Fruit fly (Drosophila melanogaster) whole organism, embryonic: ENCODE results near the gene glu.

Source experiments
- Atf3 ChIP-seq: fragments of 200-800 bp; sonication (Bioruptor generic); optimal IDR thresholded peaks from 3 replicates; lab custom pipeline; 2016; ENCODE audit warnings: missing biosample characterization, missing genetic modification characterization
- B-H1 ChIP-seq: fragments of 200-800 bp; sonication (Bioruptor generic); IDR thresholded peaks from 3 replicates; pipeline ENCODE4 v1.3.6; 2022; ENCODE audit warnings: missing biosample characterization, missing genetic modification characterization
- CG10321 ChIP-seq: fragments of 200-800 bp; sonication (Bioruptor generic); IDR thresholded peaks from 2 replicates; pipeline ENCODE4 v1.3.6; 2022; ENCODE audit warnings: missing biosample characterization, missing genetic modification characterization
- CG11247 ChIP-seq: fragments of 200-800 bp; sonication (Bioruptor generic); IDR thresholded peaks from 2 replicates; pipeline ENCODE4 v1.3.6; 2022; ENCODE audit warnings: missing biosample characterization, missing genetic modification characterization
- CG13775 ChIP-seq: fragments of 200-800 bp; sonication (Bioruptor generic); optimal IDR thresholded peaks from 3 replicates; lab custom pipeline; 2017; ENCODE audit warnings: missing biosample characterization, mild to moderate bottlenecking, missing genetic modification characterization
- CG14050 ChIP-seq: fragments of 200-800 bp; sonication (Bioruptor generic); IDR thresholded peaks from 3 replicates; pipeline ENCODE4 v1.3.6; 2022; ENCODE audit warnings: missing biosample characterization, missing genetic modification characterization
- CG14965 ChIP-seq: fragments of 200-800 bp; sonication (Bioruptor generic); optimal IDR thresholded peaks from 2 replicates; lab custom pipeline; 2016; ENCODE audit warnings: missing biosample characterization, missing genetic modification characterization, borderline replicate concordance
- CG1647 ChIP-seq: fragments of 200-800 bp; sonication (Bioruptor generic); optimal IDR thresholded peaks from 3 replicates; lab custom pipeline; 2016; ENCODE audit warnings: missing biosample characterization, missing genetic modification characterization
- CG2678 ChIP-seq: fragments of 200-800 bp; sonication (Bioruptor generic); optimal IDR thresholded peaks from 3 replicates; lab custom pipeline; 2019; ENCODE audit warnings: missing biosample characterization, mild to moderate bottlenecking, missing genetic modification characterization, moderate library complexity
- CG2875 ChIP-seq: fragments of 200-800 bp; sonication (Bioruptor generic); optimal IDR thresholded peaks from 2 replicates; lab custom pipeline; 2017; ENCODE audit warnings: missing biosample characterization, mild to moderate bottlenecking, missing genetic modification characterization, missing genetic modification reagents
- CG30020 ChIP-seq: fragments of 200-800 bp; optimal IDR thresholded peaks from 2 replicates; lab custom pipeline; 2019; ENCODE audit warnings: missing biosample characterization, mild to moderate bottlenecking, missing genetic modification characterization, moderate library complexity
- CG31441 ChIP-seq: fragments of 200-800 bp; sonication (Bioruptor generic); IDR thresholded peaks from 2 replicates; pipeline ENCODE4 v1.3.6; 2022; ENCODE audit warnings: missing biosample characterization, missing genetic modification characterization
- CG3163 ChIP-seq: fragments of 200-800 bp; sonication (Bioruptor generic); optimal IDR thresholded peaks from 3 replicates; lab custom pipeline; 2016; ENCODE audit warnings: missing biosample characterization, missing genetic modification characterization
- CG43689 ChIP-seq: fragments of 200-800 bp; sonication (Bioruptor generic); IDR thresholded peaks from 2 replicates; pipeline ENCODE4 v1.3.6; 2022; ENCODE audit warnings: missing biosample characterization, missing genetic modification characterization
- CG8359 ChIP-seq: fragments of 200-800 bp; sonication (Bioruptor generic); optimal IDR thresholded peaks from 2 replicates; lab custom pipeline; 2017; ENCODE audit warnings: missing biosample characterization, mild to moderate bottlenecking, missing genetic modification characterization, borderline replicate concordance
- CoRest ChIP-seq: fragments of 200-800 bp; sonication (Bioruptor generic); optimal IDR thresholded peaks from 3 replicates; lab custom pipeline; 2018; ENCODE audit warnings: missing biosample characterization, mild to moderate bottlenecking, missing genetic modification characterization, moderate library complexity
- D19B ChIP-seq: fragments of 200-800 bp; sonication (Bioruptor generic); optimal IDR thresholded peaks from 2 replicates; lab custom pipeline; 2017; ENCODE audit warnings: missing biosample characterization, mild to moderate bottlenecking, missing genetic modification characterization
- Dad ChIP-seq: fragments of 200-800 bp; sonication (Bioruptor generic); optimal IDR thresholded peaks from 3 replicates; lab custom pipeline; 2016; ENCODE audit warnings: missing biosample characterization, missing genetic modification characterization
- Doc3 ChIP-seq: fragments of 200-800 bp; sonication (Bioruptor generic); IDR thresholded peaks from 3 replicates; pipeline ENCODE4 v1.3.6; 2022; ENCODE audit warnings: missing biosample characterization, missing genetic modification characterization; ENCODE audit not compliant: partially characterized antibody
- Eip74EF ChIP-seq, 2 experiments: fragments of 200-800 bp in 1 of 2; fragments of >200 bp in 1 of 2; sonication (Bioruptor generic) in 1 of 2; optimal IDR thresholded peaks; 2 replicates each; lab custom pipeline; 2017 to 2019; ENCODE audit warnings: missing biosample characterization in 2 of 2, missing genetic modification characterization in 2 of 2, mild to moderate bottlenecking in 1 of 2, moderate library complexity in 1 of 2
- Elba2 ChIP-seq: fragments of 200-800 bp; sonication (Bioruptor generic); optimal IDR thresholded peaks from 3 replicates; lab custom pipeline; 2016; ENCODE audit warnings: missing biosample characterization, missing genetic modification characterization
- Ets65A ChIP-seq: fragments of 200-800 bp; sonication (Bioruptor generic); peaks from one replicate; lab custom pipeline; 2016; ENCODE audit warnings: missing biosample characterization, missing genetic modification characterization
- Hmx ChIP-seq: fragments of 200-800 bp; sonication (Bioruptor generic); optimal IDR thresholded peaks from 2 replicates; lab custom pipeline; 2016; ENCODE audit warnings: missing biosample characterization, missing genetic modification characterization
- Hr3 ChIP-seq: fragments of 200-800 bp; sonication (Bioruptor generic); optimal IDR thresholded peaks from 3 replicates; lab custom pipeline; 2016; ENCODE audit warnings: missing biosample characterization, missing genetic modification characterization
- Mad ChIP-seq: fragments of 200-800 bp; sonication (Bioruptor generic); optimal IDR thresholded peaks from 2 replicates; lab custom pipeline; 2016; ENCODE audit warnings: missing biosample characterization, missing genetic modification characterization
- Med ChIP-seq: fragments of 200-800 bp; sonication (Bioruptor generic); peaks from one replicate; lab custom pipeline; 2016; ENCODE audit warnings: missing biosample characterization, missing genetic modification characterization, mild to moderate bottlenecking, inconsistent platforms, moderate library complexity
- Meics ChIP-seq: fragments of 200-800 bp; sonication (Bioruptor generic); optimal IDR thresholded peaks from 2 replicates; lab custom pipeline; 2017; ENCODE audit warnings: missing biosample characterization, mild to moderate bottlenecking, missing genetic modification characterization
- Myb ChIP-seq: fragments of 200-800 bp; sonication (Bioruptor generic); optimal IDR thresholded peaks from 2 replicates; lab custom pipeline; 2016; ENCODE audit warnings: missing biosample characterization, missing genetic modification characterization
- NfI ChIP-seq: fragments of 200-800 bp; sonication (Bioruptor generic); optimal IDR thresholded peaks from 3 replicates; lab custom pipeline; 2018; ENCODE audit warnings: missing biosample characterization, mild to moderate bottlenecking, missing genetic modification characterization, moderate library complexity
- Oaz ChIP-seq: fragments of 200-800 bp; sonication (Bioruptor generic); IDR thresholded peaks from 2 replicates; pipeline ENCODE4 v1.3.6; 2022; ENCODE audit warnings: missing biosample characterization, missing genetic modification characterization
- Six4 ChIP-seq: fragments of 200-800 bp; sonication (Bioruptor generic); optimal IDR thresholded peaks from 2 replicates; lab custom pipeline; 2016; ENCODE audit warnings: missing biosample characterization, missing genetic modification characterization
- Sox102F ChIP-seq: fragments of 200-800 bp; sonication (Bioruptor generic); optimal IDR thresholded peaks from 2 replicates; lab custom pipeline; 2018; ENCODE audit warnings: missing biosample characterization, mild to moderate bottlenecking, missing genetic modification characterization, moderate library complexity
- ato ChIP-seq: fragments of 200-800 bp; sonication (Bioruptor generic); IDR thresholded peaks from 2 replicates; pipeline ENCODE4 v1.3.6; 2022; ENCODE audit warnings: missing biosample characterization, missing genetic modification characterization; ENCODE audit not compliant: partially characterized antibody
- crc ChIP-seq: fragments of 200-800 bp; sonication (Bioruptor generic); optimal IDR thresholded peaks from 2 replicates; lab custom pipeline; 2016; ENCODE audit warnings: missing biosample characterization, missing genetic modification characterization
- disco-r ChIP-seq: fragments of 200-800 bp; sonication (Bioruptor generic); optimal IDR thresholded peaks from 2 replicates; lab custom pipeline; 2016; ENCODE audit warnings: missing biosample characterization, missing genetic modification characterization
- emc ChIP-seq: fragments of 200-800 bp; sonication (Bioruptor generic); optimal IDR thresholded peaks from 2 replicates; lab custom pipeline; 2016; ENCODE audit warnings: missing biosample characterization, missing genetic modification characterization
- esg ChIP-seq: fragments of 200-800 bp; sonication (Bioruptor generic); conservative IDR thresholded peaks from 2 replicates; pipeline ENCODE4 v1.3.6; 2022; ENCODE audit warnings: missing biosample characterization, missing genetic modification characterization
- exex ChIP-seq: fragments of 200-800 bp; sonication (Bioruptor generic); optimal IDR thresholded peaks from 4 replicates; lab custom pipeline; 2018; ENCODE audit warnings: missing biosample characterization, mild to moderate bottlenecking, missing genetic modification characterization, moderate library complexity
- fu2 ChIP-seq: fragments of 200-800 bp; sonication (Bioruptor generic); optimal IDR thresholded peaks from 2 replicates; lab custom pipeline; 2016; ENCODE audit warnings: missing biosample characterization, missing genetic modification characterization
- ind ChIP-seq: fragments of 200-800 bp; sonication (Bioruptor generic); optimal IDR thresholded peaks from 3 replicates; lab custom pipeline; 2016; ENCODE audit warnings: missing biosample characterization, missing genetic modification characterization
- kay ChIP-seq: fragments of 200-800 bp; sonication (Bioruptor generic); optimal IDR thresholded peaks from 2 replicates; lab custom pipeline; 2016; ENCODE audit warnings: missing biosample characterization, missing genetic modification characterization
- lbe ChIP-seq: fragments of 200-800 bp; sonication (Bioruptor generic); optimal IDR thresholded peaks from 2 replicates; lab custom pipeline; 2016; ENCODE audit warnings: missing biosample characterization, mild to moderate bottlenecking, missing genetic modification characterization
- nmo ChIP-seq: fragments of 200-800 bp; sonication (Bioruptor generic); optimal IDR thresholded peaks from 2 replicates; lab custom pipeline; 2018; ENCODE audit warnings: missing biosample characterization, mild to moderate bottlenecking, missing genetic modification characterization, moderate library complexity
- pfk ChIP-seq: fragments of 200-800 bp; sonication (Bioruptor generic); optimal IDR thresholded peaks from 2 replicates; lab custom pipeline; 2018; ENCODE audit warnings: missing biosample characterization, mild to moderate bottlenecking, missing genetic modification characterization, moderate library complexity
- sc ChIP-seq, 3 experiments: fragments of >200 bp in 2 of 3; fragments of 200-800 bp in 1 of 3; sonication (Bioruptor generic) in 1 of 3; optimal IDR thresholded peaks; 2 replicates in 2 of 3; 3 replicates in 1 of 3; lab custom pipeline; 2017; ENCODE audit warnings: mild to moderate bottlenecking in 1 of 3, missing biosample characterization in 1 of 3, missing genetic modification characterization in 1 of 3, missing genetic modification reagents in 1 of 3
- sens-2 ChIP-seq: fragments of 200-800 bp; sonication (Bioruptor generic); IDR thresholded peaks from 2 replicates; pipeline ENCODE4 v1.3.6; 2022; ENCODE audit warnings: missing biosample characterization, missing genetic modification characterization
- sug ChIP-seq: fragments of 200-800 bp; optimal IDR thresholded peaks from 2 replicates; lab custom pipeline; 2019; ENCODE audit warnings: missing biosample characterization, mild to moderate bottlenecking, missing genetic modification characterization, moderate library complexity
- tio ChIP-seq: fragments of 200-800 bp; sonication (Bioruptor generic); optimal IDR thresholded peaks from 2 replicates; lab custom pipeline; 2017; ENCODE audit warnings: missing biosample characterization, missing genetic modification characterization, inconsistent platforms
- toy ChIP-seq: fragments of 200-800 bp; sonication (Bioruptor generic); IDR thresholded peaks from 2 replicates; pipeline ENCODE4 v1.3.6; 2022; ENCODE audit warnings: missing biosample characterization, missing genetic modification characterization
- z ChIP-seq: fragments of 200-800 bp; sonication (Bioruptor generic); IDR thresholded peaks from 3 replicates; pipeline ENCODE4 v1.3.6; 2022; ENCODE audit warnings: missing biosample characterization, missing genetic modification characterization
- zfh1 ChIP-seq: fragments of 200-800 bp; sonication (Bioruptor generic); IDR thresholded peaks from 3 replicates; pipeline ENCODE4 v1.3.6; 2022; ENCODE audit warnings: missing biosample characterization, missing genetic modification characterization

glu gene

dm6 chr2L:16703753-16704152, 34.4 kb downstream of the glu start (continued):
- TF ChIP-seq lbe = no peak
- TF ChIP-seq CG31441 (GFP tag; lab: Robert Waterston, UW) = no peak
- TF ChIP-seq Atf3 (GFP tag; lab: Kevin White, UChicago) = no peak
- no peak for TF ChIP-seq D19B (GFP tag; lab: Kevin White, UChicago)
- peak; percentile 25 for TF ChIP-seq crc (GFP tag; lab: Kevin White, UChicago)
- peak; percentile 23 for TF ChIP-seq CG1647 (GFP tag; lab: Kevin White, UChicago)
- TF ChIP-seq CoRest (tag; lab: Kevin White, UChicago) = peak; percentile 70
- peak; percentile 40 for TF ChIP-seq Dad (GFP tag; lab: Kevin White, UChicago)
- no peak for TF ChIP-seq CG14965 (GFP tag; lab: Kevin White, UChicago)
- TF ChIP-seq CG14050 = no peak; the same call in 2 of the 3 replicates
- peak; percentile 8 for TF ChIP-seq CG3163
- no peak for TF ChIP-seq disco-r (GFP tag; lab: Kevin White, UChicago)
- peak; percentile 59; the same call in 2 of the 3 replicates for TF ChIP-seq zfh1 (GFP tag; lab: Robert Waterston, UW)
- no peak for TF ChIP-seq exex (tag; lab: Kevin White, UChicago)
- TF ChIP-seq Six4 (GFP tag; lab: Kevin White, UChicago) = no peak
- no peak for TF ChIP-seq Hmx (GFP tag; lab: Kevin White, UChicago)
- no peak for TF ChIP-seq Doc3 (GFP tag; lab: Robert Waterston, UW)
- no peak for TF ChIP-seq Meics
- no peak for TF ChIP-seq Sox102F
- no peak for TF ChIP-seq CG43689 (GFP tag; lab: Robert Waterston, UW)
- peak; percentile 94 for TF ChIP-seq Ets65A (GFP tag; lab: Kevin White, UChicago)
- no peak for TF ChIP-seq Elba2 (GFP tag; lab: Kevin White, UChicago)
- TF ChIP-seq CG2678 (tag; lab: Kevin White, UChicago) = no peak
- peak; percentile 37 for TF ChIP-seq nmo (GFP tag; lab: Kevin White, UChicago)
- no peak for TF ChIP-seq ato
- TF ChIP-seq emc (GFP tag; lab: Kevin White, UChicago) = no peak
- no peak for TF ChIP-seq Oaz (GFP tag; lab: Robert Waterston, UW)
- peak; percentile 30 for TF ChIP-seq fu2 (GFP tag; lab: Kevin White, UChicago)
- TF ChIP-seq sug (tag; lab: Kevin White, UChicago) = peak; percentile 44
- no peak for TF ChIP-seq ind (GFP tag; lab: Kevin White, UChicago)
- peak; percentile 21; the same call in 1 of the 2 replicates for TF ChIP-seq esg (GFP tag; lab: Robert Waterston, UW)
- no peak for TF ChIP-seq Eip74EF (GFP tag; optimal IDR thresholded peaks at IDR 0.05; lab: Kevin White, UChicago)
- TF ChIP-seq kay (GFP tag; lab: Kevin White, UChicago) = peak; percentile 7
- TF ChIP-seq z (GFP tag; lab: Robert Waterston, UW) = no peak
- no peak for TF ChIP-seq CG11247
- no peak for TF ChIP-seq sc (optimal IDR thresholded peaks at IDR 0.05; lab: Kevin White, UChicago)
- TF ChIP-seq sc (GFP tag; optimal IDR thresholded peaks at IDR 0.05; lab: Kevin White, UChicago) = no peak
- no peak for TF ChIP-seq CG8359 (GFP tag; lab: Kevin White, UChicago)
- no peak for TF ChIP-seq Mad
- peak; percentile 27 for TF ChIP-seq Hr3 (GFP tag; lab: Kevin White, UChicago)
- peak; percentile 69 for TF ChIP-seq CG30020 (tag; lab: Kevin White, UChicago)
- no peak for TF ChIP-seq sens-2 (GFP tag; lab: Robert Waterston, UW)
- no peak for TF ChIP-seq pfk (GFP tag; lab: Kevin White, UChicago)
- TF ChIP-seq B-H1 (GFP tag; lab: Robert Waterston, UW) = no peak
- peak; percentile 91 for TF ChIP-seq Med (GFP tag; lab: Kevin White, UChicago)
- no peak for TF ChIP-seq CG2875 (GFP tag; lab: Kevin White, UChicago)
- peak; percentile 67 for TF ChIP-seq NfI
- TF ChIP-seq CG13775 = peak; percentile 63
- TF ChIP-seq tio (GFP tag; lab: Kevin White, UChicago) = peak; percentile 49
- TF ChIP-seq CG10321 (GFP tag; lab: Robert Waterston, UW) = no peak
- TF ChIP-seq toy (GFP tag; lab: Robert Waterston, UW) = no peak
- peak; percentile 21 for TF ChIP-seq Myb
